Fruit fly (Drosophila melanogaster) whole organism, prepupa: ENCODE measurements around the gene CG5171.

Experiments used
- Blimp-1 ChIP-seq: fragments of 200-800 bp; sonication (Bioruptor generic); optimal IDR thresholded peaks from 3 replicates; lab custom pipeline; 2017; ENCODE audit warnings: missing biosample characterization, missing genetic modification characterization, mild to moderate bottlenecking, moderate library complexity, missing genetic modification reagents
- CG10631 ChIP-seq: fragments of 200-800 bp; sonication (Bioruptor generic); optimal IDR thresholded peaks from 2 replicates; lab custom pipeline; 2016; ENCODE audit warnings: missing biosample characterization, missing genetic modification characterization
- CG11294 ChIP-seq: fragments of 200-800 bp; sonication (Bioruptor generic); IDR thresholded peaks from 2 replicates; pipeline ENCODE4 v1.3.6; 2022; ENCODE audit warnings: missing biosample characterization, missing genetic modification characterization
- CG11762 ChIP-seq: fragments of 200-800 bp; sonication (Bioruptor generic); optimal IDR thresholded peaks from 3 replicates; lab custom pipeline; 2016; ENCODE audit warnings: missing biosample characterization, missing genetic modification characterization; ENCODE audit not compliant: insufficient read depth
- CG11902 ChIP-seq: fragments of 200-800 bp; sonication (Bioruptor generic); optimal IDR thresholded peaks from 3 replicates; lab custom pipeline; 2016; ENCODE audit warnings: missing biosample characterization, missing genetic modification characterization
- CG15336 ChIP-seq: fragments of 200-800 bp; sonication (Bioruptor generic); IDR thresholded peaks from 2 replicates; pipeline ENCODE4 v1.3.6; 2022; ENCODE audit warnings: missing biosample characterization, missing genetic modification characterization
- CG16779 ChIP-seq: fragments of 200-800 bp; sonication (Bioruptor generic); optimal IDR thresholded peaks from 3 replicates; lab custom pipeline; 2017; ENCODE audit warnings: missing biosample characterization, mild to moderate bottlenecking, missing genetic modification characterization
- CG32006 ChIP-seq: fragments of 200-800 bp; sonication (Bioruptor generic); optimal IDR thresholded peaks from 3 replicates; lab custom pipeline; 2017; ENCODE audit warnings: missing biosample characterization, mild to moderate bottlenecking, missing genetic modification characterization
- CG34406 ChIP-seq: fragments of 200-800 bp; sonication (Bioruptor generic); optimal IDR thresholded peaks from 3 replicates; lab custom pipeline; 2016; ENCODE audit warnings: missing biosample characterization, missing genetic modification characterization
- CG3919 ChIP-seq: fragments of 200-800 bp; sonication (Bioruptor generic); optimal IDR thresholded peaks from 3 replicates; lab custom pipeline; 2016; ENCODE audit warnings: missing biosample characterization, missing genetic modification characterization
- CG4318 ChIP-seq: fragments of 200-800 bp; sonication (Bioruptor generic); optimal IDR thresholded peaks from 3 replicates; lab custom pipeline; 2017; ENCODE audit warnings: missing biosample characterization, mild to moderate bottlenecking, missing genetic modification characterization
- CG6163 ChIP-seq: fragments of 200-800 bp; sonication (Bioruptor generic); IDR thresholded peaks from 3 replicates; pipeline ENCODE4 v1.3.6; 2022; ENCODE audit warnings: missing biosample characterization, missing genetic modification characterization
- CG6276 ChIP-seq: fragments of 200-800 bp; sonication (Bioruptor generic); optimal IDR thresholded peaks from 2 replicates; lab custom pipeline; 2017; ENCODE audit warnings: missing biosample characterization, mild to moderate bottlenecking, missing genetic modification characterization
- CG6792 ChIP-seq: fragments of 200-800 bp; sonication (Bioruptor generic); optimal IDR thresholded peaks from 3 replicates; lab custom pipeline; 2016; ENCODE audit warnings: missing biosample characterization, missing genetic modification characterization
- CG6808 ChIP-seq: fragments of 200-800 bp; sonication (Bioruptor generic); optimal IDR thresholded peaks from 3 replicates; lab custom pipeline; 2017; ENCODE audit warnings: missing biosample characterization, missing genetic modification characterization, mild to moderate bottlenecking, moderate library complexity, missing genetic modification reagents
- CG6854 ChIP-seq: fragments of 200-800 bp; sonication (Bioruptor generic); optimal IDR thresholded peaks from 2 replicates; lab custom pipeline; 2017; ENCODE audit warnings: missing biosample characterization, mild to moderate bottlenecking, missing genetic modification characterization
- CG7368 ChIP-seq: fragments of 200-800 bp; sonication (Bioruptor generic); optimal IDR thresholded peaks from 3 replicates; lab custom pipeline; 2016; ENCODE audit warnings: missing biosample characterization, missing genetic modification characterization
- CG8119 ChIP-seq: fragments of 200-800 bp; sonication (Bioruptor generic); IDR thresholded peaks from 3 replicates; pipeline ENCODE4 v1.3.6; 2022; ENCODE audit warnings: missing biosample characterization, missing genetic modification characterization
- CG8319 ChIP-seq: fragments of 200-800 bp; sonication (Bioruptor generic); optimal IDR thresholded peaks from 3 replicates; lab custom pipeline; 2016; ENCODE audit warnings: missing biosample characterization, missing genetic modification characterization
- CG8632 ChIP-seq: fragments of 200-800 bp; sonication (Bioruptor generic); optimal IDR thresholded peaks from 3 replicates; lab custom pipeline; 2016; ENCODE audit warnings: missing biosample characterization, missing genetic modification characterization
- CG9139 ChIP-seq: fragments of 200-800 bp; sonication (Bioruptor generic); optimal IDR thresholded peaks from 3 replicates; lab custom pipeline; 2017; ENCODE audit warnings: missing biosample characterization, mild to moderate bottlenecking, missing genetic modification characterization
- Eip78C ChIP-seq: fragments of 200-800 bp; sonication (Bioruptor generic); peaks from one replicate; lab custom pipeline; 2016; ENCODE audit warnings: missing biosample characterization, missing genetic modification characterization
- Eip93F ChIP-seq: fragments of 200-800 bp; sonication (Bioruptor generic); optimal IDR thresholded peaks from 2 replicates; lab custom pipeline; 2016; ENCODE audit warnings: missing biosample characterization, mild to moderate bottlenecking, missing genetic modification characterization
- Ets21C ChIP-seq: fragments of 200-800 bp; sonication (Bioruptor generic); optimal IDR thresholded peaks from 3 replicates; lab custom pipeline; 2016; ENCODE audit warnings: missing biosample characterization, missing genetic modification characterization
- Ets96B ChIP-seq: fragments of 200-800 bp; optimal IDR thresholded peaks from 2 replicates; lab custom pipeline; 2019; ENCODE audit warnings: missing biosample characterization, mild to moderate bottlenecking, missing genetic modification characterization, moderate library complexity
- Gug ChIP-seq: fragments of 200-800 bp; sonication (Bioruptor generic); IDR thresholded peaks from 2 replicates; pipeline ENCODE4 v1.3.6; 2022; ENCODE audit warnings: missing biosample characterization, missing genetic modification characterization
- Hr38 ChIP-seq: sonication (Bioruptor generic); optimal IDR thresholded peaks from 2 replicates; lab custom pipeline; 2016; ENCODE audit warnings: missing biosample characterization, missing genetic modification characterization
- Hr39 ChIP-seq: fragments of 200-800 bp; sonication (Bioruptor generic); optimal IDR thresholded peaks from 2 replicates; lab custom pipeline; 2016; ENCODE audit warnings: missing biosample characterization, missing genetic modification characterization
- Hr4 ChIP-seq: fragments of 200-800 bp; sonication (Bioruptor generic); optimal IDR thresholded peaks from 3 replicates; lab custom pipeline; 2016; ENCODE audit warnings: missing biosample characterization, missing genetic modification characterization
- Lpt ChIP-seq: fragments of 200-800 bp; sonication (Bioruptor generic); optimal IDR thresholded peaks from 3 replicates; lab custom pipeline; 2016; ENCODE audit warnings: missing biosample characterization, missing genetic modification characterization
- OdsH ChIP-seq: fragments of 200-800 bp; sonication (Bioruptor generic); optimal IDR thresholded peaks from 3 replicates; lab custom pipeline; 2016; ENCODE audit warnings: missing biosample characterization, missing genetic modification characterization
- Smox ChIP-seq: fragments of 200-800 bp; sonication (Bioruptor generic); optimal IDR thresholded peaks from 3 replicates; lab custom pipeline; 2016; ENCODE audit warnings: missing biosample characterization, missing genetic modification characterization
- Sox102F ChIP-seq: fragments of 200-800 bp; sonication (Bioruptor generic); optimal IDR thresholded peaks from 2 replicates; lab custom pipeline; 2016; ENCODE audit warnings: missing biosample characterization, mild to moderate bottlenecking, missing genetic modification characterization
- Sox14 ChIP-seq: fragments of 200-800 bp; sonication (Bioruptor generic); optimal IDR thresholded peaks from 3 replicates; lab custom pipeline; 2016; ENCODE audit warnings: missing biosample characterization, missing genetic modification characterization
- achi ChIP-seq: fragments of 200-800 bp; sonication (Bioruptor generic); optimal IDR thresholded peaks from 3 replicates; lab custom pipeline; 2016; ENCODE audit warnings: missing biosample characterization, missing genetic modification characterization
- acj6 ChIP-seq: fragments of 200-800 bp; sonication (Bioruptor generic); optimal IDR thresholded peaks from 3 replicates; lab custom pipeline; 2016; ENCODE audit warnings: missing biosample characterization, missing genetic modification characterization
- cyc ChIP-seq: fragments of 200-800 bp; sonication (Bioruptor generic); optimal IDR thresholded peaks from 3 replicates; lab custom pipeline; 2016; ENCODE audit warnings: missing biosample characterization, missing genetic modification characterization
- dac ChIP-seq: fragments of 200-800 bp; sonication (Bioruptor generic); optimal IDR thresholded peaks from 2 replicates; lab custom pipeline; 2017; ENCODE audit warnings: missing biosample characterization, mild to moderate bottlenecking, missing genetic modification characterization
- dsx ChIP-seq: fragments of 200-800 bp; optimal IDR thresholded peaks from 3 replicates; lab custom pipeline; 2019; ENCODE audit warnings: missing biosample characterization, mild to moderate bottlenecking, missing genetic modification characterization, moderate library complexity; ENCODE audit not compliant: poor library complexity, severe bottlenecking
- esn ChIP-seq: fragments of 200-800 bp; sonication (Bioruptor generic); optimal IDR thresholded peaks from 2 replicates; lab custom pipeline; 2016; ENCODE audit warnings: missing biosample characterization, mild to moderate bottlenecking, missing genetic modification characterization, moderate library complexity
- fd59A ChIP-seq: fragments of 200-800 bp; sonication (Bioruptor generic); optimal IDR thresholded peaks from 2 replicates; lab custom pipeline; 2017; ENCODE audit warnings: missing biosample characterization, mild to moderate bottlenecking, missing genetic modification characterization, missing genetic modification reagents
- fd85E ChIP-seq: fragments of 200-800 bp; sonication (Bioruptor generic); optimal IDR thresholded peaks from 3 replicates; lab custom pipeline; 2016; ENCODE audit warnings: missing biosample characterization, missing genetic modification characterization
- fkh ChIP-seq: fragments of 200-800 bp; sonication (Bioruptor generic); optimal IDR thresholded peaks from 3 replicates; lab custom pipeline; 2017; ENCODE audit warnings: missing biosample characterization, mild to moderate bottlenecking, missing genetic modification characterization, moderate library complexity
- lz ChIP-seq: fragments of 200-800 bp; sonication (Bioruptor generic); optimal IDR thresholded peaks from 3 replicates; lab custom pipeline; 2016; ENCODE audit warnings: missing biosample characterization, missing genetic modification characterization
- net ChIP-seq: fragments of 200-800 bp; sonication (Bioruptor generic); optimal IDR thresholded peaks from 3 replicates; lab custom pipeline; 2016; ENCODE audit warnings: missing biosample characterization, missing genetic modification characterization
- pdm3 ChIP-seq: fragments of 200-800 bp; sonication (Bioruptor generic); optimal IDR thresholded peaks from 3 replicates; lab custom pipeline; 2016; ENCODE audit warnings: missing biosample characterization, missing genetic modification characterization
- salr ChIP-seq, 2 experiments: fragments of 200-800 bp; sonication (Bioruptor generic); optimal IDR thresholded peaks; 3 replicates each; lab custom pipeline; 2016 to 2018; ENCODE audit warnings: missing biosample characterization in 2 of 2, missing genetic modification characterization in 2 of 2, mild to moderate bottlenecking in 1 of 2
- spab ChIP-seq: fragments of 200-800 bp; sonication (Bioruptor generic); optimal IDR thresholded peaks from 2 replicates; lab custom pipeline; 2017; ENCODE audit warnings: missing biosample characterization, mild to moderate bottlenecking, missing genetic modification characterization, missing genetic modification reagents
- ss ChIP-seq, 2 experiments: fragments of 200-800 bp; sonication (Bioruptor generic); optimal IDR thresholded peaks; 2 replicates in 1 of 2; 3 replicates in 1 of 2; lab custom pipeline; 2017 to 2018; ENCODE audit warnings: mild to moderate bottlenecking in 2 of 2, missing biosample characterization in 2 of 2, missing genetic modification characterization in 2 of 2, moderate library complexity in 1 of 2
- svp ChIP-seq: fragments of 200-800 bp; sonication (Bioruptor generic); peaks from one replicate; lab custom pipeline; 2016; ENCODE audit warnings: missing biosample characterization, missing genetic modification characterization
- topi ChIP-seq: fragments of 200-800 bp; sonication (Bioruptor generic); optimal IDR thresholded peaks from 3 replicates; lab custom pipeline; 2016; ENCODE audit warnings: missing biosample characterization, missing genetic modification characterization
- vri ChIP-seq: fragments of 200-800 bp; sonication (Bioruptor generic); optimal IDR thresholded peaks from 3 replicates; lab custom pipeline; 2016; ENCODE audit warnings: missing biosample characterization, mild to moderate bottlenecking, missing genetic modification characterization

The CG5171 gene

DNA sequence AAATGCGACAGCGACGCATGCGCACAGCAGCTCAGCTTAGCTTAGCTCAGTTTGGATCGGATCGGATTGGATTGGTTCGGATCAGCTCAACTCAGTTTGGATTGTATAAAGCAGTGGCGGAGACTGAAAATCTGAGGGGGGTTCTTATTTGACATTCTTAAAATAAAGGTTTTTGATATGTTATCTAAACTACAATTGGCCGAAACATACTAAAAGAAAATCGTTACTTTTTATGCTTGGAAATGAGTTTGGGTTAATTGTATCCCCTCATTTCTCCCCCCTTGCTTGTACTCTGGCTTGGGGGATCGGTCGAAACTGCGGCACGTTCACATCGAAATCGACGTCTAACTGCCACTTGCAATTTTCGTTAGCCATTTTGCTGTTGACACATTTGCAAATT lies 25.0 kb upstream of the CG5171 start:
- TF ChIP-seq Blimp-1 (no peak), CG15336 (GFP tag; lab: Robert Waterston, UW) (peak; percentile 90), CG8632 (GFP tag; lab: Kevin White, UChicago) (peak; percentile 41), CG10631 (peak; percentile 22), CG6163 (GFP tag; lab: Robert Waterston, UW) (peak; percentile 87), vri (GFP tag; lab: Kevin White, UChicago) (peak; percentile 58), Smox (peak; percentile 61), Eip78C (peak; percentile 83), acj6 (GFP tag; lab: Kevin White, UChicago) (peak; percentile 61), CG6792 (GFP tag; lab: Kevin White, UChicago) (peak; percentile 47), OdsH (GFP tag; lab: Kevin White, UChicago) (peak; percentile 68), CG7368 (GFP tag; lab: Kevin White, UChicago) (peak; percentile 19), CG4318 (GFP tag; lab: Kevin White, UChicago) (peak; percentile 47), CG3919 (GFP tag; lab: Kevin White, UChicago) (no peak), Hr4 (GFP tag; lab: Kevin White, UChicago) (peak; percentile 84), Sox102F (peak; percentile 65), CG11762 (GFP tag; lab: Kevin White, UChicago) (peak; percentile 46), Lpt (GFP tag; lab: Kevin White, UChicago) (peak; percentile 64), fd85E (GFP tag; lab: Kevin White, UChicago) (no peak), esn (GFP tag; lab: Kevin White, UChicago) (peak; percentile 74), dsx (GFP tag; lab: Kevin White, UChicago) (no peak), CG6854 (GFP tag; lab: Kevin White, UChicago) (no peak), svp (GFP tag; lab: Kevin White, UChicago) (peak; percentile 80), CG8119 (peak; percentile 86), Sox14 (GFP tag; lab: Kevin White, UChicago) (peak; percentile 49), Ets96B (no peak), CG34406 (GFP tag; lab: Kevin White, UChicago) (peak; percentile 45), CG11902 (GFP tag; lab: Kevin White, UChicago) (peak; percentile 27), CG8319 (GFP tag; lab: Kevin White, UChicago) (peak; percentile 8), lz (GFP tag; lab: Kevin White, UChicago) (peak; percentile 76), Ets21C (GFP tag; lab: Kevin White, UChicago) (peak; percentile 53), fd59A (GFP tag; lab: Kevin White, UChicago) (no peak), Eip93F (no peak), salr (GFP tag; optimal IDR thresholded peaks at IDR 0.05; lab: Kevin White, UChicago) (no peak), net (peak; percentile 67), CG11294 (peak; percentile 81), CG6276 (GFP tag; lab: Kevin White, UChicago) (peak; percentile 80), ss (GFP tag; optimal IDR thresholded peaks at IDR 0.05; lab: Kevin White, UChicago) (no peak), CG6808 (no peak), Hr38 (GFP tag; lab: Kevin White, UChicago) (peak; percentile 48), CG16779 (tag; lab: Kevin White, UChicago) (no peak), spab (GFP tag; lab: Kevin White, UChicago) (no peak), achi (peak; percentile 25), CG32006 (peak; percentile 75), topi (GFP tag; lab: Kevin White, UChicago) (peak; percentile 56), Gug (GFP tag; lab: Robert Waterston, UW) (peak; percentile 83), dac (GFP tag; lab: Kevin White, UChicago) (peak; percentile 24), cyc (GFP tag; lab: Kevin White, UChicago) (peak; percentile 67), CG9139 (GFP tag; lab: Kevin White, UChicago) (no peak), Hr39 (GFP tag; lab: Kevin White, UChicago) (peak; percentile 81), fkh (GFP tag; lab: Kevin White, UChicago) (no peak), pdm3 (GFP tag; lab: Kevin White, UChicago) (peak; percentile 64)
